Worm (Caenorhabditis elegans) whole organism, midembryonic: Measurements from ENCODE around the gene cpsf-4.
"Not testable (repeated sequence)": the region's sequence is repeated elsewhere in the genome, so short reads cannot be mapped to it uniquely, and the experiment has no call there.

Experiments
- T22C8.4 ChIP-seq: fragments of 200-800 bp; sonication (Bioruptor generic); IDR thresholded peaks from 2 replicates; pipeline ENCODE4 v1.3.6; 2022; ENCODE audit warnings: missing genetic modification characterization, missing compliant biosample characterization
- cog-1 ChIP-seq: sonication (generic microtip); optimal IDR thresholded peaks from 2 replicates; lab custom pipeline; 2016; ENCODE audit warnings: missing genetic modification characterization, missing compliant biosample characterization
- flt-1 ChIP-seq: fragments of 200-800 bp; sonication (Bioruptor generic); IDR thresholded peaks from 2 replicates; pipeline ENCODE4 v1.3.6; 2022; ENCODE audit warnings: missing genetic modification characterization, missing compliant biosample characterization
- klf-2 ChIP-seq: fragments of 200-800 bp; sonication (Bioruptor generic); conservative IDR thresholded peaks from 2 replicates; pipeline ENCODE4 v1.3.6; 2022; ENCODE audit warnings: missing genetic modification reagents, missing genetic modification characterization, missing compliant biosample characterization
- med-1 ChIP-seq: sonication (generic microtip); optimal IDR thresholded peaks from 2 replicates; lab custom pipeline; 2017; ENCODE audit warnings: missing genetic modification characterization, mild to moderate bottlenecking, missing compliant biosample characterization, antibody characterized with exemption, missing genetic modification reagents; ENCODE audit not compliant: insufficient read depth
- ref-1 ChIP-seq: fragments of 200-800 bp; sonication (Bioruptor generic); conservative IDR thresholded peaks from 2 replicates; pipeline ENCODE4 v1.3.6; 2022; ENCODE audit warnings: missing genetic modification reagents, missing genetic modification characterization, missing compliant biosample characterization
- tab-1 ChIP-seq: fragments of 200-800 bp; sonication (Bioruptor generic); IDR thresholded peaks from 2 replicates; pipeline ENCODE4 v1.3.6; 2022; ENCODE audit warnings: missing genetic modification characterization, missing compliant biosample characterization
- ztf-23 ChIP-seq: fragments of 200-800 bp; sonication (Bioruptor generic); IDR thresholded peaks from 2 replicates; pipeline ENCODE4 v1.3.6; 2022; ENCODE audit warnings: missing genetic modification reagents, missing genetic modification characterization, missing compliant biosample characterization
- ztf-29 ChIP-seq: fragments of 200-800 bp; sonication (Bioruptor generic); IDR thresholded peaks from 2 replicates; pipeline ENCODE4 v1.3.6; 2022; ENCODE audit warnings: missing genetic modification reagents, missing genetic modification characterization, missing compliant biosample characterization

The cpsf-4 gene

DNA sequence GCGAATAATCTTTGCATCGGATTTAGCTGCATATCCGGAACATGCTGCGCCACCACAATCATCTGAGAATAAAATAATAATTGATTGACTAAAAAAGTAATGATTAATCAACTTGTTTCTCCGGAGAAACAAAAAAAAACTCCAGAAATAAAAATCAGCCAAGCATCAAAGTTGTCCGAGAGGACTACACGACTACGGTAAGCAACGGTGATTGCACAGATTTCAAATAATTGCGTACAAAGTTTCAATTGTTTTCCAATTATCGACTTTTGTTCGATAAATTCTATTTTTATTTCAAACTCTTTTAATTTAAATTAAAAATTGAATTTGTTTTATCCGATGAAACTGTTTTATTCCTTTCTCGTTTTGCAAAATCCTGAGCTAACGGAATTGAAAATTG is at the start of gene cpsf-4:
Gene cpsf-4 (minus strand): TSS at position 62 of the 400 bp plus-strand sequence.
- TF ChIP-seq klf-2 (GFP tag; lab: Robert Waterston, UW) (no peak), cog-1 (no peak), ztf-29 (GFP tag; lab: Robert Waterston, UW) (no peak), ztf-23 (GFP tag; lab: Robert Waterston, UW) (no peak), ref-1 (GFP tag; lab: Robert Waterston, UW) (no peak), tab-1 (GFP tag; lab: Robert Waterston, UW) (no peak), med-1 (no peak), flt-1 (GFP tag; lab: Robert Waterston, UW) (no peak), T22C8.4 (GFP tag; lab: Robert Waterston, UW) (no peak)

DNA sequence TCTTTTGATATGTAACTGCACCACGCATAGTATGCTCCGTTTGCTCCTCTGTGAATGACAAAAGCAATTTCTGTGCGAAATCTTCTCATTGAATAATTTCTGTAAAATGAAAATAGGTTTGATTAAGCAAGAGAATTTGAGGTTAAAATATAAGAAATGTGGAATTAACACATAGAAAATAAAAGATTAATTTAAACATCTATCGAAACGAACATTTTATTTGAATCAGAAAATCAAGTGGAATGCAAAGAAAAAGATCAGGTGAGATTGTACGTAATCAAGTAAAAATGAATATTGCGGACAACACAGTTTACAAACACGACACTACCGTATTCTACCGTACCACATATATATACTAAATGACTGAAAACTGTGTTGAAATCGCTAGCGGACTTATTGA is 47.7 kb upstream of the cpsf-4 start, which contains the start of gene B0001.8:
Gene B0001.8 (minus strand): TSS at position 101 of the 400 bp plus-strand sequence.
- TF ChIP-seq tab-1 (GFP tag; lab: Robert Waterston, UW) (no peak), ref-1 (GFP tag; lab: Robert Waterston, UW) (no peak), klf-2 (GFP tag; lab: Robert Waterston, UW) (no peak), T22C8.4 (GFP tag; lab: Robert Waterston, UW) (no peak), flt-1 (GFP tag; lab: Robert Waterston, UW) (no peak), cog-1 (no peak), ztf-23 (GFP tag; lab: Robert Waterston, UW) (no peak), med-1 (no peak), ztf-29 (GFP tag; lab: Robert Waterston, UW) (no peak)

DNA sequence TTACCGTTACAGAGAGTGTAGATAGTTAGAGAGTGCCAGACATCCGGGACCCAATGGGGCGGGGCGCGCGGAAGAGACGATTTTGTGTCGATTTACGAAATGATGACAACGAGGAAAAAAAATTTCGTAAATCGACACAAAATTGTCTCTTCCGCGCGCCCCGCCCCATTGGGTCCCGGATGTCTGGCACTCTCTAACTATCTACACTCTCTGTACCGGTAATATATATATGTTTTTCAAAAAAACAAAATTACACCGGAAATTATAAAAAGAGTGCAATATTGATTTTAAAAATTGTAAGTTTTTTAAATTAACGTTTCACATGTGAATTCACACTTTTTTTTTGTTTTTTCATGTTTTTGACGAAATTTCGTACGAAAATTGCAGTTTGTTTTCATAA is 44.8 kb upstream of the cpsf-4 start, which contains the start of gene B0001.4:
Gene B0001.4 (minus strand): TSS at position 101 of the 400 bp plus-strand sequence.
- not testable (repeated sequence) for TF ChIP-seq med-1; klf-2 (GFP tag; lab: Robert Waterston, UW); ztf-29 (GFP tag; lab: Robert Waterston, UW)

DNA sequence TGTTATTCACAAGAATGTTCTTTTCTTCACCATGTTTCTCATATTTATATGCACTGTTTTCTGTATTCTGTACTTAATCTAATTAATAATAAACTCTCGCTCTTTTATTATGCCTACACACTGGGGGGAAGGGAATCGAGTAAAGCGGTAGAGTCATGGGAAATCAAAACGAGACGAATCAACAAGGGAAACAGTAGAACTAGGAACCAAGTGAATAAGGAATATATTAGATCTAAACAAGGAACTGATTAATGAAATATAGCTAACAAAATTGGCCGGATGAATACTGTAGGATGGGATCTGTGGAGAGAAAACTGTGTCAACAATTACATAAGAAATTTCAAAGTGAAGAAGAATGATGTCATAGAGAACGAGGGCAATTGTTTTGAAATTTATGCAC is 41.7 kb upstream of the cpsf-4 start:
- no peak for TF ChIP-seq ref-1 (GFP tag; lab: Robert Waterston, UW)
- no peak for TF ChIP-seq klf-2 (GFP tag; lab: Robert Waterston, UW)
- no peak for TF ChIP-seq cog-1
- no peak for TF ChIP-seq flt-1 (GFP tag; lab: Robert Waterston, UW)
- no peak for TF ChIP-seq ztf-23 (GFP tag; lab: Robert Waterston, UW)
- TF ChIP-seq ztf-29 (GFP tag; lab: Robert Waterston, UW), result no peak
- TF ChIP-seq tab-1 (GFP tag; lab: Robert Waterston, UW), result no peak
- TF ChIP-seq med-1, result no peak
- TF ChIP-seq T22C8.4 (GFP tag; lab: Robert Waterston, UW), result no peak

DNA sequence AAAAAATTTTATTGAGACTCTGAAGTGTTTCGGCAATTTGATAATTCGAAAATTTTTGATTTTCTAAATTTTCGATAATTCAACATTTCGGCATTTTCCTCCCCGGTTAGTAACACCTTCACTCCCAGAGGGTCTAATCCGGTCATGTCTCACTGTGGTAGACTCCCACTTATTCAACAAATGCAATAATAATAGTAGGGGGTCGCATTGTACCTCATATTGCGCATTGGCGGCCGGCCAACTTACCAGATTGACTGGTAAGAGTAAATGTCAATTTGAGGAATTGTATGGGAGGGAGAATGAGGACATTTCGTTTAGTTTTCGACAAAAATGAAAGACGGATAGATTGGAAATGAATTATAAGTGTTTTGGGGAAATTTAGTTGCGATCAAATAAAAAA is 40.5 kb upstream of the cpsf-4 start:
- TF ChIP-seq med-1 (no peak), ztf-23 (GFP tag; lab: Robert Waterston, UW) (no peak), cog-1 (no peak), flt-1 (GFP tag; lab: Robert Waterston, UW) (no peak; the same call in 1 of the 2 replicates), T22C8.4 (GFP tag; lab: Robert Waterston, UW) (no peak), klf-2 (GFP tag; lab: Robert Waterston, UW) (no peak), ztf-29 (GFP tag; lab: Robert Waterston, UW) (no peak), ref-1 (GFP tag; lab: Robert Waterston, UW) (no peak)

DNA sequence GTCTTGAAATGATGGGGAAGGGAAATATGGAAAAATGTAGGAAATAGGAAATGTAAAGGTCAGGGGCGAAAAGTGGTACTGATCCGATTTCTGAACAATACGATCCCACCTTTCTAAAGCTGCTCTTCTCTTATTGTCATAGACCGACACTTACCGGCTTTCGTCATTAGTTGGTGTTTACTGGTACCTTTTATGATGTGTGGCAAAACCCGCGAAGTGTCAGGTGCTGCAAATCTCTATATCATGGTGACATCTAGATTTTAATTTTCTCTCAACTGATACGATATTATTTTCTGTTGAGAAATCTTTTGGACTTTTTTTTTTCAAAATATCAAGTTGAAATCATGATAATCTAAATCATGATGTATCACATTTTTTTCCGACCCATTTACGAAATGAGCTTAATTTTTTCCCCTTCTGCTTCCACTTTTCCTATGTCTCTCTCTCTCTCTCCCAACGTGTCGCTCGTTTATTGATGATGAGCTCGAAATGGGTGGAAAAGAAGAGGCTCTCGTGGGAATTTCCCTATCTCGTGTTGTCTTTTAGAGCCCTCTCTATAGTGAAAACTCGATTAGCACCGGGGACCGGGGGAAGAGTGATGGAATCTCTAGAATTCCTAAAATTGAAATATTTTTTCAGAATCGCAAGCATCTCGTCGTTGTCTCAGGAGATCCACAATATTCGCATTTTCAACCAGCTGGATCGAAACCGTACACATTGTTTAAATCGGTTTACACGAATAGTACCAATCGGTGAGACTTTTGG is 38.2 kb upstream of the cpsf-4 start:
- TF ChIP-seq ref-1 (GFP tag; lab: Robert Waterston, UW), result no peak
- no peak for TF ChIP-seq ztf-23 (GFP tag; lab: Robert Waterston, UW)
- no peak for TF ChIP-seq tab-1 (GFP tag; lab: Robert Waterston, UW)
- no peak for TF ChIP-seq ztf-29 (GFP tag; lab: Robert Waterston, UW)
- no peak for TF ChIP-seq cog-1
- TF ChIP-seq klf-2 (GFP tag; lab: Robert Waterston, UW), result no peak
- TF ChIP-seq med-1, result no peak
- TF ChIP-seq T22C8.4 (GFP tag; lab: Robert Waterston, UW), result no peak
- no peak for TF ChIP-seq flt-1 (GFP tag; lab: Robert Waterston, UW)

DNA sequence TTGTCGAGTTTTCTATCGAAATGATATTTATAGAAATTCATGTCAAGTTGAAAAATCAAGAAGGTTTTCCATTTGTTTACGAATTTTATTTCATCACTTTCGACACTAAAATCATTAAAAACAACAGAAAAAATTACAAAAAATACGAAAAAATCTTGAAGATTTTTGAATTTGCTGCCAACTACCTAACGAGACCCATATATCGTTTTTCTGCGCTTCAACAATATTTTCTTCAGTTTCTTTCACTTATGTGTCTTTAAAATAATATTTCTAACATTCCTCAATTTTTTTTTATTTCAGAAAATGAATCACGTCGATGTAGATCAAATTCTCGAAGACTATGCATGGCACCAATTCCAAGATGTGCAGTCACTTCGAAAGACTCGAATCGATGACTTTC is 36.0 kb upstream of the cpsf-4 start, which contains the start of gene lin-24:
Gene lin-24 (plus strand): TSS at position 301 of the 400 bp plus-strand sequence.
- TF ChIP-seq klf-2 (GFP tag; lab: Robert Waterston, UW) (no peak), ztf-23 (GFP tag; lab: Robert Waterston, UW) (no peak), flt-1 (GFP tag; lab: Robert Waterston, UW) (no peak), med-1 (no peak), ztf-29 (GFP tag; lab: Robert Waterston, UW) (no peak), cog-1 (no peak), T22C8.4 (GFP tag; lab: Robert Waterston, UW) (no peak), tab-1 (GFP tag; lab: Robert Waterston, UW) (no peak)

DNA sequence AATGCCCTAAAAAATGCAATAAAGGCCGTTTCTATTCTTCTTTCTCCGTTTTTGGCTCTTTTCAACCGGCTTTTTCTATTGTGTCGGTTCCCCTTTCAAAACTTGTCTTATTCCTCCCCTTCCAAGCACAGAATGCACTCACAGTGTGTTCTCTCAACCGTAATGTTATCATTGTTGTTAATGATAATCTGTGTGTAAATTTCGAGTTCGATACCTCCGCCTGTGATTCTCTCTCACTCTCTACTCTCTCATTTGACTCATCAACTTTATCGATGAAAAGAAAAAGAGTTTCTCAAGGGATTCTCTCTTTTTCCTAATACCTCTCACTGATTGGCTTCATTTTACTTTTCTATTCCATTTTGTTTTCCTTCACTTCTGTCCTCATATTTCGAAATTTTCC is 35.5 kb upstream of the cpsf-4 start:
- TF ChIP-seq tab-1 (GFP tag; lab: Robert Waterston, UW) (no peak), ztf-23 (GFP tag; lab: Robert Waterston, UW) (no peak)

DNA sequence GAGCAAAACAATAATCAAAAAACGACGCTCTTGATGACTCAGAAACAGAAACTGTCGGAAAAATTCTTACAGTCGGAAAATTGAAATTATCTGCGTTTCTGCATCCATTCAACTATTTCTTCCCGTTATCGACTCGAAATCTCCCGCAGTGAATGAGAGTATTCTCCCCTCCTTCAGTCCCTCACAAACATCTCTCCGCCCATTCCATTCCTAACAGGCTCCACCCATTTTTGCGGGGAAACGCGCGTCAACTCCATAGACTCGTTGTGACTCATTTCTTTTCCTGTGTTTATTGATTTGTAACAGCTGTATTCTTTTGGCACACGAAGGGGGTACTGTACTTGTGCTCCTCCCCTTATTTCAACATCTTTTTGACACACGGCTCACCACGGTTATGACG is 34.6 kb upstream of the cpsf-4 start:
- TF ChIP-seq ztf-29 (GFP tag; lab: Robert Waterston, UW) (no peak), flt-1 (GFP tag; lab: Robert Waterston, UW) (no peak), ztf-23 (GFP tag; lab: Robert Waterston, UW) (no peak), T22C8.4 (GFP tag; lab: Robert Waterston, UW) (no peak), tab-1 (GFP tag; lab: Robert Waterston, UW) (no peak), med-1 (no peak), klf-2 (GFP tag; lab: Robert Waterston, UW) (no peak)
